Fruit fly (Drosophila melanogaster) whole organism, pupa: Measurements from ENCODE around the gene BicD.

Source experiments
- CG10348 ChIP-seq: fragments of 200-800 bp; sonication (Bioruptor generic); IDR thresholded peaks from 2 replicates; pipeline ENCODE4 v1.3.6; 2022; ENCODE audit warnings: missing biosample characterization, missing genetic modification characterization
- CG12605 ChIP-seq: fragments of 200-800 bp; sonication (Bioruptor generic); IDR thresholded peaks from 2 replicates; pipeline ENCODE4 v1.3.6; 2022; ENCODE audit warnings: missing biosample characterization, missing genetic modification characterization
- CG13204 ChIP-seq: fragments of 200-800 bp; sonication (Bioruptor generic); optimal IDR thresholded peaks from 2 replicates; lab custom pipeline; 2018; ENCODE audit warnings: missing biosample characterization, mild to moderate bottlenecking, missing genetic modification characterization, moderate library complexity
- CG14655 ChIP-seq: fragments of 200-800 bp; sonication (Bioruptor generic); optimal IDR thresholded peaks from 3 replicates; lab custom pipeline; 2017; ENCODE audit warnings: mild to moderate bottlenecking, missing biosample characterization, missing genetic modification reagents, missing genetic modification characterization
- CG15710 ChIP-seq: fragments of 200-800 bp; sonication (Bioruptor generic); optimal IDR thresholded peaks from 2 replicates; lab custom pipeline; 2018; ENCODE audit warnings: missing biosample characterization, mild to moderate bottlenecking, missing genetic modification characterization, moderate library complexity
- CG17806 ChIP-seq: fragments of 200-800 bp; sonication (Bioruptor generic); optimal IDR thresholded peaks from 2 replicates; lab custom pipeline; 2018; ENCODE audit warnings: missing biosample characterization, mild to moderate bottlenecking, missing genetic modification characterization, moderate library complexity
- CG32121 ChIP-seq: fragments of 200-800 bp; sonication (Bioruptor generic); IDR thresholded peaks from 2 replicates; pipeline ENCODE4 v1.3.6; 2022; ENCODE audit warnings: missing biosample characterization, missing genetic modification characterization
- CG34367 ChIP-seq: fragments of 200-800 bp; sonication (Bioruptor generic); optimal IDR thresholded peaks from 2 replicates; lab custom pipeline; 2018; ENCODE audit warnings: missing biosample characterization, mild to moderate bottlenecking, missing genetic modification characterization
- CG4496 ChIP-seq: fragments of 200-800 bp; sonication (Bioruptor generic); IDR thresholded peaks from 3 replicates; pipeline ENCODE4 v1.3.6; 2022; ENCODE audit warnings: missing biosample characterization, missing genetic modification characterization
- CG8159 ChIP-seq: fragments of 200-800 bp; sonication (Bioruptor generic); optimal IDR thresholded peaks from 3 replicates; lab custom pipeline; 2018; ENCODE audit warnings: missing biosample characterization, mild to moderate bottlenecking, missing genetic modification characterization, moderate library complexity
- CG8301 ChIP-seq: fragments of 200-800 bp; sonication (Bioruptor generic); optimal IDR thresholded peaks from 2 replicates; lab custom pipeline; 2018; ENCODE audit warnings: missing biosample characterization, mild to moderate bottlenecking, missing genetic modification characterization
- CG9948 ChIP-seq: fragments of 200-800 bp; sonication (Bioruptor generic); optimal IDR thresholded peaks from 2 replicates; lab custom pipeline; 2018; ENCODE audit warnings: missing biosample characterization, mild to moderate bottlenecking, missing genetic modification characterization, moderate library complexity
- D1 ChIP-seq: fragments of 200-800 bp; sonication (Bioruptor generic); optimal IDR thresholded peaks from 2 replicates; lab custom pipeline; 2018; ENCODE audit warnings: missing biosample characterization, mild to moderate bottlenecking, missing genetic modification characterization, moderate library complexity
- EcR ChIP-seq: fragments of 200-800 bp; sonication (Bioruptor generic); optimal IDR thresholded peaks from 3 replicates; lab custom pipeline; 2019; ENCODE audit warnings: missing biosample characterization, missing genetic modification characterization, mild to moderate bottlenecking, moderate library complexity, missing genetic modification reagents
- Ets98B ChIP-seq: fragments of 200-800 bp; sonication (Bioruptor generic); IDR thresholded peaks from 2 replicates; pipeline ENCODE4 v1.3.6; 2022; ENCODE audit warnings: missing biosample characterization, missing genetic modification characterization
- Pif1A ChIP-seq: fragments of 200-800 bp; sonication (Bioruptor generic); optimal IDR thresholded peaks from 3 replicates; lab custom pipeline; 2016; ENCODE audit warnings: missing biosample characterization, missing genetic modification characterization
- Pif1B ChIP-seq: fragments of 200-800 bp; sonication (Bioruptor generic); optimal IDR thresholded peaks from 3 replicates; lab custom pipeline; 2016; ENCODE audit warnings: missing biosample characterization, missing genetic modification characterization
- Snoo ChIP-seq: fragments of 200-800 bp; sonication (Bioruptor generic); optimal IDR thresholded peaks from 3 replicates; lab custom pipeline; 2017; ENCODE audit warnings: missing biosample characterization, mild to moderate bottlenecking, missing genetic modification characterization, inconsistent platforms
- fd96Ca ChIP-seq: fragments of 200-800 bp; sonication (Bioruptor generic); IDR thresholded peaks from 3 replicates; pipeline ENCODE4 v1.3.6; 2022; ENCODE audit warnings: missing biosample characterization, missing genetic modification characterization
- gl ChIP-seq: fragments of 200-800 bp; sonication (Bioruptor generic); optimal IDR thresholded peaks from 2 replicates; lab custom pipeline; 2018; ENCODE audit warnings: missing biosample characterization, mild to moderate bottlenecking, missing genetic modification characterization
- rn ChIP-seq: fragments of 200-800 bp; sonication (Bioruptor generic); IDR thresholded peaks from 2 replicates; pipeline ENCODE4 v1.3.6; 2022; ENCODE audit warnings: missing biosample characterization, missing genetic modification characterization

BicD gene

dm6 chr2L:17457944-17458343, 15.1 kb downstream of the BicD start, which contains the start of gene CG18563:
Gene CG18563 (minus strand): TSS chr2L:17458044.
- no peak for TF ChIP-seq CG34367 (tag; lab: Kevin White, UChicago)
- no peak for TF ChIP-seq Pif1A
- no peak for TF ChIP-seq Pif1B (GFP tag; lab: Kevin White, UChicago)
- TF ChIP-seq CG9948 (tag; lab: Kevin White, UChicago): no peak
- no peak for TF ChIP-seq Ets98B (GFP tag; lab: Robert Waterston, UW)
- TF ChIP-seq rn (GFP tag; lab: Robert Waterston, UW): no peak
- no peak for TF ChIP-seq CG17806
- TF ChIP-seq D1 (tag; lab: Kevin White, UChicago): no peak
- TF ChIP-seq CG4496 (GFP tag; lab: Robert Waterston, UW): no peak
- TF ChIP-seq EcR (GFP tag; lab: Kevin White, UChicago): no peak
- TF ChIP-seq CG13204 (GFP tag; lab: Kevin White, UChicago): no peak
- no peak for TF ChIP-seq gl (tag; lab: Kevin White, UChicago)
- no peak for TF ChIP-seq CG32121 (GFP tag; lab: Robert Waterston, UW)
- no peak for TF ChIP-seq CG8301
- no peak for TF ChIP-seq CG10348
- no peak for TF ChIP-seq CG15710 (tag; lab: Kevin White, UChicago)
- TF ChIP-seq CG14655 (GFP tag; lab: Kevin White, UChicago): no peak
- TF ChIP-seq CG12605 (GFP tag; lab: Robert Waterston, UW): no peak
- TF ChIP-seq fd96Ca (GFP tag; lab: Robert Waterston, UW): no peak

DNA sequence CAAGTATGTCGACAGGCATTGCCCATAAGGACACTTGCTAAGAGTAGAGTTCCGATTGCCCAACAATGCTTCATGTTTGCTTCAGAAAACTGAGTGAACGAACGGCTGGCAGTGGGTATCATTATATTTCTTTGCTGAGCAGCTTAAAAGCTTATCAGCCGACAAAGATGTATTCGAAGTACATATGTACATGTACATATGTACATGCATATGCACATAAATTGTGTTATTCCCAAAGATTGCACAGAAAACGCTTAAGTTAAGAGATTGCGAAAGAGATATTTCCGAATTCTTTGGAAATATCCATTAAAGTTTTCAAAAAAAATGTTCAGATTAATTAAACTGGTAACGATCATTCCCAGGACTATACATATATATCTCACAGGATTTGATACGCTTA, 17.2 kb downstream of the BicD start, which contains the start of gene SPH93:
SPH93 (minus strand) TSS at position 101 of the 400 bp plus-strand sequence.
- no peak for TF ChIP-seq CG4496 (GFP tag; lab: Robert Waterston, UW)
- no peak for TF ChIP-seq fd96Ca (GFP tag; lab: Robert Waterston, UW)
- TF ChIP-seq Pif1A: no peak
- no peak for TF ChIP-seq CG13204 (GFP tag; lab: Kevin White, UChicago)
- TF ChIP-seq CG12605 (GFP tag; lab: Robert Waterston, UW): no peak
- no peak for TF ChIP-seq CG8301
- TF ChIP-seq Pif1B (GFP tag; lab: Kevin White, UChicago): no peak
- no peak for TF ChIP-seq EcR (GFP tag; lab: Kevin White, UChicago)
- TF ChIP-seq CG14655 (GFP tag; lab: Kevin White, UChicago): no peak
- TF ChIP-seq CG15710 (tag; lab: Kevin White, UChicago): no peak
- TF ChIP-seq CG8159 (tag; lab: Kevin White, UChicago): no peak
- TF ChIP-seq CG10348: no peak
- TF ChIP-seq, all 21 proteins: peak for 0

DNA sequence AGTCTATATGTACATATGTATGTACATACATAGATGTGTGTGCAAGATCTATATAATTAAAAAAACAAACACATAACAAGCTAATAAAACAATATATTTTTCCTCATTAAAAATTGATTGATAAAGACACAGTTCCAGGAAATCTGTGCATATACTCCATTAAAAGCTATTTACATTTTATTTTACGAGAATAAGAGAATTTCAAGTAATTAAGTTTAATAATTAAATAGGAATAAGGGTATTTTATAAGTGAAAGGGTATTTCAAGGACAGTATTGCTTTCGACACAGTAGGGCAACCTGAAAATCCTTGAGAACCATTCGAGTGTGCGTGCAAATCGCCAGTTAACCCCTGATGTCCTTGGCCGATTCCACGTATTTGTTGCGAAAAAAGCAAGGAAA, 20.4 kb downstream of the BicD start, which contains the start of gene CG5050:
CG5050 (plus strand) TSS at position 301 of the 400 bp plus-strand sequence.
- TF ChIP-seq fd96Ca (GFP tag; lab: Robert Waterston, UW) (no peak), rn (GFP tag; lab: Robert Waterston, UW) (no peak)

DNA sequence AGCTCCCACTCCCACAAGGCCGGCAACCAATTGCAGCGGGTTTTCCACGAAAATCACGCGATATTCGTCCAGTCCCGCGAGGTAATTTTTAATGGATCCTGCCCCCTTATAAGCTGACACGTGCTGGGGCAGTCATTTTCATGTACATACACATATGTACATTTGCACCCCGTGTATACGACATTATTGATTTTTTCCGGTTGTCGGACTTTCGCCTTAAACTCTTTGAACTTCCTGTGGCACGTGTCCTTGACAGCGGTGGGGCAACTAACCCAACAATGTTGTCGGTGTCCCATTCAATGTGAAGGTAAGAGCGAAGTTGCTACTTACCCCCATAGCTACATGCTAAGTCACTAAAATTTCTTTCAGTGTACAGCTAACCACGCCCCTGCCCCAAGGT, 20.9 kb downstream of the BicD start:
- no peak for TF ChIP-seq fd96Ca (GFP tag; lab: Robert Waterston, UW)
- no peak for TF ChIP-seq CG32121 (GFP tag; lab: Robert Waterston, UW)
- TF ChIP-seq Pif1B (GFP tag; lab: Kevin White, UChicago): no peak
- no peak for TF ChIP-seq CG17806
- no peak for TF ChIP-seq CG13204 (GFP tag; lab: Kevin White, UChicago)
- no peak for TF ChIP-seq D1 (tag; lab: Kevin White, UChicago)
- TF ChIP-seq CG4496 (GFP tag; lab: Robert Waterston, UW): no peak
- TF ChIP-seq CG9948 (tag; lab: Kevin White, UChicago): no peak
- no peak for TF ChIP-seq CG14655 (GFP tag; lab: Kevin White, UChicago)
- no peak for TF ChIP-seq Snoo (tag; lab: Kevin White, UChicago)
- no peak for TF ChIP-seq CG15710 (tag; lab: Kevin White, UChicago)
- TF ChIP-seq Pif1A: no peak
- TF ChIP-seq CG12605 (GFP tag; lab: Robert Waterston, UW): no peak
- no peak for TF ChIP-seq CG8159 (tag; lab: Kevin White, UChicago)
- no peak for TF ChIP-seq rn (GFP tag; lab: Robert Waterston, UW)
- TF ChIP-seq gl (tag; lab: Kevin White, UChicago): no peak
- TF ChIP-seq CG8301: no peak
- TF ChIP-seq Ets98B (GFP tag; lab: Robert Waterston, UW): no peak
- TF ChIP-seq EcR (GFP tag; lab: Kevin White, UChicago): no peak
- no peak for TF ChIP-seq CG10348

dm6 chr2L:17450505-17451415, 22.3 kb downstream of the BicD start:
- TF ChIP-seq CG14655 (GFP tag; lab: Kevin White, UChicago) (peak; percentile 69), CG9948 (tag; lab: Kevin White, UChicago) (peak; percentile 59), CG17806 (peak; percentile 74), CG8159 (tag; lab: Kevin White, UChicago) (peak; percentile 80), CG13204 (GFP tag; lab: Kevin White, UChicago) (no peak), Pif1A (peak; percentile 59), CG34367 (tag; lab: Kevin White, UChicago) (peak; percentile 36), rn (GFP tag; lab: Robert Waterston, UW) (no peak), gl (tag; lab: Kevin White, UChicago) (peak; percentile 12), CG15710 (tag; lab: Kevin White, UChicago) (peak; percentile 63), CG10348 (no peak), Snoo (tag; lab: Kevin White, UChicago) (peak; percentile 60), fd96Ca (GFP tag; lab: Robert Waterston, UW) (no peak), CG32121 (GFP tag; lab: Robert Waterston, UW) (peak; percentile 73), CG4496 (GFP tag; lab: Robert Waterston, UW) (peak; percentile 78), EcR (GFP tag; lab: Kevin White, UChicago) (no peak), Pif1B (GFP tag; lab: Kevin White, UChicago) (peak; percentile 58), D1 (tag; lab: Kevin White, UChicago) (peak; percentile 52), CG12605 (GFP tag; lab: Robert Waterston, UW) (peak; percentile 13; the same call in 1 of the 2 replicates), CG8301 (peak; percentile 64)
